Worm (Caenorhabditis elegans) whole organism, late embryonic: ENCODE measurements around the gene srh-18.
A peak's percentile ranks its signal among the peaks of the same experiment; 100 is the strongest.

Source experiments
- ceh-22 ChIP-seq: sonication (generic microtip); optimal IDR thresholded peaks from 2 replicates; lab custom pipeline; 2017; ENCODE audit warnings: missing biosample characterization, missing genetic modification characterization
- ceh-45 ChIP-seq: fragments of 200-800 bp; sonication (Bioruptor generic); IDR thresholded peaks from 2 replicates; pipeline ENCODE4 v1.3.6; 2022; ENCODE audit warnings: missing genetic modification reagents, missing genetic modification characterization, missing compliant biosample characterization
- fkh-10 ChIP-seq: fragments of 150-350 bp; optimal IDR thresholded peaks from 2 replicates; lab custom pipeline; 2014; ENCODE audit warnings: missing biosample characterization, missing genetic modification reagents, missing genetic modification characterization
- nfya-1 ChIP-seq: sonication (generic microtip); optimal IDR thresholded peaks from 2 replicates; lab custom pipeline; 2017; ENCODE audit warnings: missing genetic modification characterization, mild to moderate bottlenecking, missing compliant biosample characterization, antibody characterized with exemption, moderate library complexity
- npax-4 ChIP-seq: sonication (generic microtip); optimal IDR thresholded peaks from 2 replicates; lab custom pipeline; 2016; ENCODE audit warnings: missing genetic modification characterization, missing compliant biosample characterization
- pqm-1 ChIP-seq: sonication (generic microtip); optimal IDR thresholded peaks from 2 replicates; lab custom pipeline; 2016; ENCODE audit warnings: missing genetic modification characterization, missing compliant biosample characterization
- rnt-1 ChIP-seq: sonication (generic microtip); optimal IDR thresholded peaks from 2 replicates; lab custom pipeline; 2016; ENCODE audit warnings: missing genetic modification characterization, missing compliant biosample characterization
- sdc-2 ChIP-seq: sonication (generic microtip); optimal IDR thresholded peaks from 2 replicates; lab custom pipeline; 2016; ENCODE audit warnings: missing genotype, missing genetic modification characterization, missing compliant biosample characterization
- unc-42 ChIP-seq: sonication (generic microtip); optimal IDR thresholded peaks from 2 replicates; lab custom pipeline; 2016; ENCODE audit warnings: missing genotype, missing genetic modification characterization, missing compliant biosample characterization
- unc-55 ChIP-seq: sonication (generic microtip); optimal IDR thresholded peaks from 2 replicates; lab custom pipeline; 2017; ENCODE audit warnings: missing biosample characterization, missing genetic modification reagents, missing genetic modification characterization

ce11 chrV:13282958-13283357, 35.3 kb upstream of the srh-18 start:
- TF ChIP-seq sdc-2 (no peak), ceh-22 (no peak), unc-55 (GFP tag; lab: Kevin White, UChicago) (no peak), unc-42 (tag; lab: Kevin White, UChicago) (peak; percentile 70), rnt-1 (no peak), pqm-1 (tag; lab: Kevin White, UChicago) (no peak), nfya-1 (tag; lab: Kevin White, UChicago) (no peak), npax-4 (tag; lab: Kevin White, UChicago) (no peak), fkh-10 (GFP tag; lab: Kevin White, UChicago) (no peak), ceh-45 (no peak)
